Fruit fly (Drosophila melanogaster) whole organism, wandering third instar larva: ENCODE results near the gene CG17571.

Source experiments
- Abd-B ChIP-seq: fragments of >200 bp; optimal IDR thresholded peaks from 2 replicates; lab custom pipeline; 2017; ENCODE audit warnings: missing biosample characterization, missing genetic modification characterization
- Mio ChIP-seq: sonication (Bioruptor generic); optimal IDR thresholded peaks from 2 replicates; lab custom pipeline; 2016; ENCODE audit warnings: missing biosample characterization, missing genetic modification characterization
- fru ChIP-seq: fragments of 200-800 bp; sonication (Bioruptor generic); optimal IDR thresholded peaks from 3 replicates; lab custom pipeline; 2016; ENCODE audit warnings: missing biosample characterization, mild to moderate bottlenecking, missing genetic modification characterization
- jim ChIP-seq: fragments of 175-275, 200-325 bp; sonication (Bioruptor generic); optimal IDR thresholded peaks from 2 replicates; lab custom pipeline; 2016; ENCODE audit warnings: missing biosample characterization, mild to moderate bottlenecking, missing genetic modification characterization
- psq ChIP-seq: fragments of 200-800 bp; sonication (Bioruptor generic); optimal IDR thresholded peaks from 3 replicates; lab custom pipeline; 2017; ENCODE audit warnings: missing biosample characterization, mild to moderate bottlenecking, missing genetic modification characterization, moderate library complexity
- sv ChIP-seq: fragments of 200-800 bp; sonication (Bioruptor generic); optimal IDR thresholded peaks from 3 replicates; lab custom pipeline; 2016; ENCODE audit warnings: missing biosample characterization, missing genetic modification characterization

dm6 chr2L:20295860-20296259 is 38.9 kb upstream of the CG17571 start:
- TF ChIP-seq jim (GFP tag; lab: Kevin White, UChicago) (no peak), psq (GFP tag; lab: Kevin White, UChicago) (no peak), Mio (GFP tag; lab: Kevin White, UChicago) (no peak), fru (no peak), sv (GFP tag; lab: Kevin White, UChicago) (no peak), Abd-B (GFP tag; lab: Kevin White, UChicago) (no peak)
